Worm (Caenorhabditis elegans) whole organism, early embryonic: Measurements from ENCODE around the gene H12I13.6.

Experiments
- B0310.2 ChIP-seq: sonication (generic microtip); optimal IDR thresholded peaks from 2 replicates; lab custom pipeline; 2016; ENCODE audit warnings: mild to moderate bottlenecking, missing genetic modification characterization, missing compliant biosample characterization
- F13C5.2 ChIP-seq: sonication (generic microtip); optimal IDR thresholded peaks from 2 replicates; lab custom pipeline; 2017; ENCODE audit warnings: mild to moderate bottlenecking, missing genetic modification characterization, inconsistent platforms, missing compliant biosample characterization
- aly-1 ChIP-seq: sonication (generic microtip); optimal IDR thresholded peaks from 2 replicates; lab custom pipeline; 2016; ENCODE audit warnings: missing genetic modification characterization, missing compliant biosample characterization
- ama-1 ChIP-seq: fragments of 150-350 bp; optimal IDR thresholded peaks from 2 replicates; lab custom pipeline; 2014
- ceh-13 ChIP-seq: fragments of 200-800 bp; sonication (Bioruptor generic); optimal IDR thresholded peaks from 2 replicates; lab custom pipeline; 2018; ENCODE audit warnings: mild to moderate bottlenecking, missing genetic modification characterization, missing compliant biosample characterization
- ceh-36 ChIP-seq: sonication (generic microtip); optimal IDR thresholded peaks from 2 replicates; lab custom pipeline; 2016; ENCODE audit warnings: missing genetic modification characterization, inconsistent platforms, missing compliant biosample characterization
- hmbx-1 ChIP-seq: sonication (generic microtip); optimal IDR thresholded peaks from 2 replicates; lab custom pipeline; 2016; ENCODE audit warnings: mild to moderate bottlenecking, missing genetic modification characterization, missing compliant biosample characterization
- hmg-4 ChIP-seq: fragments of 200-800 bp; sonication (Bioruptor generic); optimal IDR thresholded peaks from 2 replicates; lab custom pipeline; 2018; ENCODE audit warnings: mild to moderate bottlenecking, missing genetic modification characterization, missing compliant biosample characterization
- hnd-1 ChIP-seq: sonication (generic microtip); optimal IDR thresholded peaks from 2 replicates; lab custom pipeline; 2016; ENCODE audit warnings: missing genetic modification characterization, missing compliant biosample characterization
- scrt-1 ChIP-seq: fragments of 200-800 bp; sonication (Bioruptor generic); IDR thresholded peaks from 2 replicates; pipeline ENCODE4 v1.3.6; 2022; ENCODE audit warnings: missing genetic modification characterization, missing compliant biosample characterization
- sea-1 ChIP-seq: fragments of 200-800 bp; sonication (Bioruptor generic); conservative IDR thresholded peaks from 2 replicates; pipeline ENCODE4 v1.3.6; 2022; ENCODE audit warnings: missing genetic modification characterization, missing compliant biosample characterization
- tbx-11 ChIP-seq: fragments of 200-800 bp; sonication (Bioruptor generic); IDR thresholded peaks from 2 replicates; pipeline ENCODE4 v1.3.6; 2022; ENCODE audit warnings: missing genetic modification characterization, missing compliant biosample characterization
- tra-4 ChIP-seq: sonication (generic microtip); optimal IDR thresholded peaks from 2 replicates; lab custom pipeline; 2017; ENCODE audit warnings: missing genetic modification characterization, missing compliant biosample characterization

DNA sequence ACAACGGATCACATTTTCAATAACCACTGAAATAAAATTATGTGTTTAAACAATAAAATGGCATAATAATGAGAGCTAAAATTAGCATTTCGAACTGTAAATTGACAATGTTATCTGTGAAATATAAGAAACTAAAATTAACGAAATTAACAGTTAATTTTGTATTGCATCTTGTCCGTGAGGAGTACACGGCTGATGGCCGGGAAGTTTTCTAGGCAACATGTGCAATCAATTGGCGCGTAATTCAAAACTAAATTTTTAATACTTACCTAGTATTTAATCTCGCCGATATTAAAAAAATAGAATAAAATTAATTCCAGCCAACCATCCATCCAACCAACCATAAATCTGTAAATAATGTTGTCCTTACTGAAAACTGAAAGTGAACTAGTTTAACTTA lies 16.2 kb upstream of the H12I13.6 start:
- TF ChIP-seq ama-1 (no peak), hmbx-1 (tag; lab: Kevin White, UChicago) (no peak), ceh-13 (no peak), hmg-4 (GFP tag; lab: Kevin White, UChicago) (no peak), scrt-1 (GFP tag; lab: Robert Waterston, UW) (no peak), sea-1 (GFP tag; lab: Robert Waterston, UW) (no peak), ceh-36 (no peak), aly-1 (tag; lab: Kevin White, UChicago) (no peak), tra-4 (tag; lab: Kevin White, UChicago) (no peak), hnd-1 (tag; lab: Kevin White, UChicago) (no peak), F13C5.2 (tag; lab: Kevin White, UChicago) (no peak), tbx-11 (GFP tag; lab: Robert Waterston, UW) (no peak), B0310.2 (tag; lab: Kevin White, UChicago) (no peak)
